Worm (Caenorhabditis elegans): ENCODE measurements around the gene F56B3.11.

F56B3.11 gene

DNA sequence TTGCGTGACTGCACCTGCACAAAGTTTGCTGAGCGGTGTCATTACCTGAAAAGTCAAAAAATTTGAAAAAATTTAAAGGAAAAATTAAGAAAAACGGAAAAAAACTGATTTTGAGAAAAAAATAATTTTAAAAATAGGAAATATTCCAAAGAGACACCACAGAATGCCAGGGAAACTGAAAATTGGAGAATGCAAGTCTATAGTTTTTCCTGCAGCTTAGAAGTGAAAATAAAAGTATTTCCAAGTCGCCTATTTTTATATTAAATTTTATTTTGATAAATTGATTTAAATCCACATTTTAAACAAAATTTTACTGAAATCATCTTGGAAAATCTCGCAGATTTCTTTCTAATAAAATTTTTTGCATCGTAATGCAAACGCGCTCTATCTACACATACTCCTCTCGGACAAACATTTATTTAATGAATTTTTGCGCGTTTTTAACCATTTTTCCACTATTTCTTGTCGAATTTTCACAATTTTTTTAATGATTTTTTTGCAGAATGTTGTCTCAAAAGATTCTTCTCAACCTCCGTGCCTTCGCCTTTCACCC lies at the start of gene F56B3.11, which contains the start of gene ech-5:
Gene F56B3.11, minus strand, starts transcription at position 51 of the 553 bp plus-strand sequence.
Gene ech-5, plus strand, starts transcription at position 503 of the 553 bp plus-strand sequence.
- TF ChIP-seq ceh-28 (tag; optimal IDR thresholded peaks at IDR 0.05) (no peak), ama-1 (optimal IDR thresholded peaks at IDR 0.05) (no peak), lin-15B (tag; optimal IDR thresholded peaks at IDR 0.05) (peak; percentile 92), nfya-1 (tag; optimal IDR thresholded peaks at IDR 0.05; ENCODE audit: insufficient read depth) (peak; percentile 28), sea-2 (GFP tag; optimal IDR thresholded peaks at IDR 0.05) (no peak), nhr-23 (tag; optimal IDR thresholded peaks at IDR 0.05) (peak; percentile 73), nhr-43 (tag; optimal IDR thresholded peaks at IDR 0.05; ENCODE audit: poor library complexity, severe bottlenecking) (no peak), nhr-25 (tag; optimal IDR thresholded peaks at IDR 0.05) (no peak), hmg-11 (tag; optimal IDR thresholded peaks at IDR 0.05) (peak; percentile 75), lsy-12 (tag; optimal IDR thresholded peaks at IDR 0.05) (peak; percentile 75), unc-39 (tag; optimal IDR thresholded peaks at IDR 0.05) (no peak), tbx-2 (tag; optimal IDR thresholded peaks at IDR 0.05) (no peak), zag-1 (tag; optimal IDR thresholded peaks at IDR 0.05) (no peak), pha-4 (tag; optimal IDR thresholded peaks at IDR 0.05) (peak; percentile 74), fkh-2 (tag; optimal IDR thresholded peaks at IDR 0.05) (no peak), snpc-4 (tag; optimal IDR thresholded peaks at IDR 0.05) (peak; percentile 2), unc-62 (GFP tag; optimal IDR thresholded peaks at IDR 0.05) (no peak), egl-27 (tag; optimal IDR thresholded peaks at IDR 0.05) (no peak), fos-1 (tag; optimal IDR thresholded peaks at IDR 0.05) (no peak), ztf-11 (tag; optimal IDR thresholded peaks at IDR 0.05) (no peak), nhr-237 (tag; optimal IDR thresholded peaks at IDR 0.05) (no peak), elt-1 (tag; optimal IDR thresholded peaks at IDR 0.05) (peak; percentile 81), jun-1 (tag; optimal IDR thresholded peaks at IDR 0.05) (no peak), nhr-76 (tag; optimal IDR thresholded peaks at IDR 0.05) (no peak), eor-1 (tag; optimal IDR thresholded peaks at IDR 0.05) (peak in 1 of 2 experiments; percentile 10), nhr-28 (tag; optimal IDR thresholded peaks at IDR 0.05) (no peak), skn-1 (tag; optimal IDR thresholded peaks at IDR 0.05) (peak; percentile 61), pqm-1 (tag; optimal IDR thresholded peaks at IDR 0.05) (peak; percentile 20), fkh-10 (GFP tag; optimal IDR thresholded peaks at IDR 0.05) (no peak), ceh-82 (tag; optimal IDR thresholded peaks at IDR 0.05) (no peak), elt-2 (tag; optimal IDR thresholded peaks at IDR 0.05) (peak; percentile 41)

DNA sequence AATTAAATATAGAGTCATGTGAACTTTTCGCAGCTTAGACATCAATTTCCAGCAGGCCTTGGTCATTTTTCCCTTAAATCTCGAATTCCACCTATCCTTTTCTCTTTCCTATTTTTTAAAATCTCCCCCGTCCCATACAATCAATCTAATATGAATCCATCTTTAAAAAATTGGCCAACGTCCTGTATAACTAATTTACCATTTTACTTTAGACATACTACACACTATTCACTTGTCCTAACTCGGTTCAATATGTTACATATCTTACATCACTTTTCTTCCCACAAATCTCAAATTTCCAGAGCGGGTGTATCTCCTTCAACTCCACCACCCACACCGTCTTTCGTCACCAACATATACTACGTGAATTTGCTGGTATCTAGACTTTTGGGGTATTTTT lies 48.8 kb upstream of the F56B3.11 start, which contains the start of gene lgc-33:
Gene lgc-33, plus strand, starts transcription at position 301 of the 400 bp plus-strand sequence.
- TF ChIP-seq nfya-1 (tag; optimal IDR thresholded peaks at IDR 0.05; ENCODE audit: insufficient read depth), result no peak
- no peak for TF ChIP-seq R02D3.7 (tag; optimal IDR thresholded peaks at IDR 0.05)
- no peak for TF ChIP-seq ZK546.5 (tag; optimal IDR thresholded peaks at IDR 0.05)
- no peak for TF ChIP-seq fkh-10 (GFP tag; optimal IDR thresholded peaks at IDR 0.05)

DNA sequence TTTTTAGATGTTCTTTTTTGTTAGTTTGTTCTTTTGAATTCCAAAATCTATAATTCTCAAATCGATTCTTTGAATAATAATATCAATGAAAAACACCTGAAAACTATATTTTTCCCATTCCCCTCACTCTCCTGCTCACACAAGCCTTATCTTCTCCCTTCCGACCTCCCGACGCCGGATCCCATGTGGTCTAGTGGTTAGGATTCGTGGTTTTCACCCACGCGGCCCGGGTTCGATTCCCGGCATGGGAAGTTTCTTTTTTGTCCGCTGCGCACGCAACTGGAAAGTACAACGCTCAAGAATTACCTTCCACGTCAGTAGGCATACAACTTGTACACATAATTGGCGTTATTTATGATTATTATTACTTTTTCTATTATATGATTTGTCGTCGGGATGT lies 46.3 kb upstream of the F56B3.11 start:
- TF ChIP-seq fkh-2 (tag; optimal IDR thresholded peaks at IDR 0.05), result no peak
- TF ChIP-seq pha-4 (tag; optimal IDR thresholded peaks at IDR 0.05), result peak; percentile 40
- TF ChIP-seq egl-5 (tag; optimal IDR thresholded peaks at IDR 0.05), result no peak
- no peak for TF ChIP-seq pqm-1 (tag; optimal IDR thresholded peaks at IDR 0.05)
- peak; percentile 14 for TF ChIP-seq snpc-4 (tag; optimal IDR thresholded peaks at IDR 0.05)
- TF ChIP-seq ceh-82 (tag; optimal IDR thresholded peaks at IDR 0.05), result no peak
- no peak for TF ChIP-seq nhr-11 (tag; optimal IDR thresholded peaks at IDR 0.05)
- TF ChIP-seq elt-3 (tag; optimal IDR thresholded peaks at IDR 0.05), result no peak
- TF ChIP-seq ceh-9 (tag; optimal IDR thresholded peaks at IDR 0.05), result no peak
- TF ChIP-seq lin-15B (tag; optimal IDR thresholded peaks at IDR 0.05), result peak; percentile 19
- no peak for TF ChIP-seq nhr-76 (tag; optimal IDR thresholded peaks at IDR 0.05)
- no peak for TF ChIP-seq ztf-11 (tag; optimal IDR thresholded peaks at IDR 0.05)
- no peak for TF ChIP-seq unc-62 (GFP tag; optimal IDR thresholded peaks at IDR 0.05)
- TF ChIP-seq R02D3.7 (tag; optimal IDR thresholded peaks at IDR 0.05), result no peak
- no peak for TF ChIP-seq nhr-77 (tag; optimal IDR thresholded peaks at IDR 0.05)
- TF ChIP-seq unc-39 (tag; optimal IDR thresholded peaks at IDR 0.05), result no peak
- TF ChIP-seq elt-1 (tag; optimal IDR thresholded peaks at IDR 0.05), result no peak
- no peak for TF ChIP-seq eor-1 (tag; optimal IDR thresholded peaks at IDR 0.05)
- TF ChIP-seq elt-2 (tag; optimal IDR thresholded peaks at IDR 0.05), result no peak
- TF ChIP-seq nfya-1 (tag; optimal IDR thresholded peaks at IDR 0.05; ENCODE audit: insufficient read depth), result peak; percentile 47
- peak; percentile 66 for TF ChIP-seq hmg-11 (tag; optimal IDR thresholded peaks at IDR 0.05)
- TF ChIP-seq daf-12 (tag; optimal IDR thresholded peaks at IDR 0.05), result no peak
- no peak for TF ChIP-seq ceh-16 (tag; optimal IDR thresholded peaks at IDR 0.05)
- TF ChIP-seq mdl-1 (tag; optimal IDR thresholded peaks at IDR 0.05), result no peak
- TF ChIP-seq lin-39 (tag; optimal IDR thresholded peaks at IDR 0.05), result peak; percentile 13

Measured in whole organism, L3 larva.